Comparison of ENCODE assay signal across 4 worm cellular contexts in genomic region chrII:7809358-7809914, ce11.
TF ChIP-seq lines count a peak whose summit lies in the region.

No protein-coding gene starts in this region.

TF ChIP-seq in whole organism, early embryonic, 17 proteins besides CTCF, POLR2A, EP300 and RAD21:
- TF ChIP-seq hnd-1 (tag; optimal IDR thresholded peaks at IDR 0.05; lab: Kevin White, UChicago) (no peak), tbx-11 (GFP tag; IDR thresholded peaks at IDR 0.05; lab: Robert Waterston, UW) (no peak), aly-1 (tag; optimal IDR thresholded peaks at IDR 0.05; lab: Kevin White, UChicago) (no peak), tbx-37 (GFP tag; conservative IDR thresholded peaks at IDR 0.05; lab: Robert Waterston, UW) (no peak), ets-7 (tag; optimal IDR thresholded peaks at IDR 0.05; lab: Kevin White, UChicago) (no peak), ama-1 (optimal IDR thresholded peaks at IDR 0.05; lab: Kevin White, UChicago) (no peak), ceh-13 (GFP tag; optimal IDR thresholded peaks at IDR 0.05; lab: Kevin White, UChicago) (no peak), sea-1 (GFP tag; conservative IDR thresholded peaks at IDR 0.05; lab: Robert Waterston, UW) (no peak), scrt-1 (GFP tag; IDR thresholded peaks at IDR 0.05; lab: Robert Waterston, UW) (no peak), tra-4 (tag; optimal IDR thresholded peaks at IDR 0.05; lab: Kevin White, UChicago) (peak; percentile 3), F13C5.2 (tag; optimal IDR thresholded peaks at IDR 0.05; lab: Kevin White, UChicago) (no peak), ceh-36 (tag; optimal IDR thresholded peaks at IDR 0.05; lab: Kevin White, UChicago) (peak; percentile 4), hmg-4 (GFP tag; optimal IDR thresholded peaks at IDR 0.05; lab: Kevin White, UChicago) (peak; percentile 58)
TF ChIP-seq in whole organism, early embryonic: peak in this region for 3.

TF ChIP-seq in whole organism, late embryonic, 69 proteins besides CTCF, POLR2A, EP300 and RAD21:
- TF ChIP-seq F13H6.1 (tag; optimal IDR thresholded peaks at IDR 0.05; lab: Kevin White, UChicago) (no peak), che-1 (tag; optimal IDR thresholded peaks at IDR 0.05; lab: Kevin White, UChicago) (no peak), tbx-7 (tag; optimal IDR thresholded peaks at IDR 0.05; lab: Kevin White, UChicago) (no peak), tbx-2 (tag; optimal IDR thresholded peaks at IDR 0.05; lab: Kevin White, UChicago) (peak; percentile 36), unc-42 (tag; optimal IDR thresholded peaks at IDR 0.05; lab: Kevin White, UChicago) (peak; percentile 86), Y22D7AL.16 (tag; optimal IDR thresholded peaks at IDR 0.05; lab: Kevin White, UChicago) (no peak)

TF ChIP-seq in whole organism, midembryonic, 9 proteins besides CTCF, POLR2A, EP300 and RAD21:
- peak; percentile 85 for TF ChIP-seq cog-1 (tag; optimal IDR thresholded peaks at IDR 0.05; lab: Kevin White, UChicago)
- TF ChIP-seq ref-1 (GFP tag; conservative IDR thresholded peaks at IDR 0.05; lab: Robert Waterston, UW) = no peak
- TF ChIP-seq flt-1 (GFP tag; IDR thresholded peaks at IDR 0.05; lab: Robert Waterston, UW) = no peak
- TF ChIP-seq klf-2 (GFP tag; conservative IDR thresholded peaks at IDR 0.05; lab: Robert Waterston, UW) = no peak
- TF ChIP-seq ztf-23 (GFP tag; IDR thresholded peaks at IDR 0.05; lab: Robert Waterston, UW) = no peak
- TF ChIP-seq tab-1 (GFP tag; IDR thresholded peaks at IDR 0.05; lab: Robert Waterston, UW) = no peak

TF ChIP-seq in whole organism, mixed stage, embryonic, 35 proteins besides CTCF, POLR2A, EP300 and RAD21:
- TF ChIP-seq ceh-39 (tag; optimal IDR thresholded peaks at IDR 0.05; lab: Kevin White, UChicago) (no peak), ceh-83 (GFP tag; optimal IDR thresholded peaks at IDR 0.05; lab: Kevin White, UChicago) (no peak), mab-5 (tag; optimal IDR thresholded peaks at IDR 0.05; lab: Kevin White, UChicago) (no peak), flh-1 (GFP tag; optimal IDR thresholded peaks at IDR 0.05; lab: Kevin White, UChicago) (no peak), elt-3 (tag; optimal IDR thresholded peaks at IDR 0.05; lab: Kevin White, UChicago) (no peak), nhr-237 (tag; optimal IDR thresholded peaks at IDR 0.05; lab: Kevin White, UChicago) (no peak), bed-3 (GFP tag; optimal IDR thresholded peaks at IDR 0.05; lab: Kevin White, UChicago) (no peak), tbx-8 (GFP tag; optimal IDR thresholded peaks at IDR 0.05; lab: Kevin White, UChicago) (no peak), sem-2 (GFP tag; optimal IDR thresholded peaks at IDR 0.05; lab: Kevin White, UChicago) (no peak), mls-2 (tag; optimal IDR thresholded peaks at IDR 0.05; lab: Kevin White, UChicago) (peak; percentile 68), lsy-2 (tag; optimal IDR thresholded peaks at IDR 0.05; lab: Kevin White, UChicago) (no peak), unc-39 (tag; optimal IDR thresholded peaks at IDR 0.05; lab: Kevin White, UChicago) (no peak), unc-120 (tag; optimal IDR thresholded peaks at IDR 0.05; lab: Kevin White, UChicago; ENCODE audit: poor library complexity, severe bottlenecking) (no peak), lin-32 (GFP tag; optimal IDR thresholded peaks at IDR 0.05; lab: Kevin White, UChicago) (peak; percentile 81), hlh-1 (tag; optimal IDR thresholded peaks at IDR 0.05; lab: Kevin White, UChicago) (peak; percentile 66), pha-4 (tag; optimal IDR thresholded peaks at IDR 0.05; lab: Kevin White, UChicago) (no peak), unc-62 (GFP tag; optimal IDR thresholded peaks at IDR 0.05; lab: Kevin White, UChicago) (no peak), snpc-4 (tag; optimal IDR thresholded peaks at IDR 0.05; lab: Kevin White, UChicago) (no peak), nhr-12 (tag; optimal IDR thresholded peaks at IDR 0.05; lab: Kevin White, UChicago) (no peak), M03D4.4 (tag; optimal IDR thresholded peaks at IDR 0.05; lab: Kevin White, UChicago) (no peak), ham-2 (GFP tag; optimal IDR thresholded peaks at IDR 0.05; lab: Kevin White, UChicago) (no peak), elt-1 (tag; optimal IDR thresholded peaks at IDR 0.05; lab: Kevin White, UChicago; ENCODE audit: borderline replicate concordance, insufficient read depth) (no peak), sptf-1 (tag; optimal IDR thresholded peaks at IDR 0.05; lab: Kevin White, UChicago) (no peak), ceh-43 (GFP tag; optimal IDR thresholded peaks at IDR 0.05; lab: Kevin White, UChicago) (peak; percentile 6), lin-13 (tag; optimal IDR thresholded peaks at IDR 0.05; lab: Kevin White, UChicago) (no peak), zip-8 (tag; optimal IDR thresholded peaks at IDR 0.05; lab: Kevin White, UChicago) (no peak), ces-1 (GFP tag; optimal IDR thresholded peaks at IDR 0.05; lab: Kevin White, UChicago) (peak; percentile 90), ztf-11 (tag; optimal IDR thresholded peaks at IDR 0.05; lab: Kevin White, UChicago) (peak; percentile 62), nhr-76 (tag; optimal IDR thresholded peaks at IDR 0.05; lab: Kevin White, UChicago) (no peak), mep-1 (tag; optimal IDR thresholded peaks at IDR 0.05; lab: Kevin White, UChicago) (no peak), cnd-1 (tag; optimal IDR thresholded peaks at IDR 0.05; lab: Kevin White, UChicago) (peak; percentile 64), nhr-2 (tag; optimal IDR thresholded peaks at IDR 0.05; lab: Kevin White, UChicago) (no peak), nhr-28 (tag; optimal IDR thresholded peaks at IDR 0.05; lab: Kevin White, UChicago) (no peak), drap-1 (GFP tag; optimal IDR thresholded peaks at IDR 0.05; lab: Kevin White, UChicago) (no peak)
